Worm (Caenorhabditis elegans) whole organism, late embryonic: Measurements from ENCODE around the gene fut-4.

ENCODE experiments used
- elt-2 ChIP-seq: sonication (generic microtip); optimal IDR thresholded peaks from 2 replicates; lab custom pipeline; 2016; ENCODE audit warnings: missing genetic modification reagents, missing genetic modification characterization, missing compliant biosample characterization
- eyg-1 ChIP-seq: sonication (generic microtip); optimal IDR thresholded peaks from 2 replicates; lab custom pipeline; 2016; ENCODE audit warnings: missing genotype, missing genetic modification characterization, missing compliant biosample characterization
- fax-1 ChIP-seq: sonication (generic microtip); optimal IDR thresholded peaks from 2 replicates; lab custom pipeline; 2016; ENCODE audit warnings: missing genotype, missing genetic modification characterization, missing compliant biosample characterization
- fkh-10 ChIP-seq: fragments of 150-350 bp; optimal IDR thresholded peaks from 2 replicates; lab custom pipeline; 2014; ENCODE audit warnings: missing biosample characterization, missing genetic modification reagents, missing genetic modification characterization
- lim-6 ChIP-seq: sonication (generic microtip); optimal IDR thresholded peaks from 2 replicates; lab custom pipeline; 2016; ENCODE audit warnings: missing genetic modification characterization, missing compliant biosample characterization
- odd-2 ChIP-seq: sonication (generic microtip); optimal IDR thresholded peaks from 2 replicates; lab custom pipeline; 2017; ENCODE audit warnings: antibody characterized with exemption, mild to moderate bottlenecking, missing genetic modification characterization, missing compliant biosample characterization
- tbx-2 ChIP-seq: sonication (generic microtip); optimal IDR thresholded peaks from 2 replicates; lab custom pipeline; 2016; ENCODE audit warnings: missing genetic modification characterization, missing compliant biosample characterization
- unc-86 ChIP-seq: sonication (generic microtip); optimal IDR thresholded peaks from 2 replicates; lab custom pipeline; 2016; ENCODE audit warnings: missing genetic modification characterization, missing compliant biosample characterization

ce11 chrII:2859873-2860821 lies 37.8 kb upstream of the fut-4 start:
- no peak for TF ChIP-seq fkh-10 (GFP tag; lab: Kevin White, UChicago)
- TF ChIP-seq elt-2 (tag; lab: Kevin White, UChicago), result peak; percentile 10
- TF ChIP-seq unc-86 (tag; lab: Kevin White, UChicago), result no peak
- no peak for TF ChIP-seq fax-1
- no peak for TF ChIP-seq eyg-1 (tag; lab: Kevin White, UChicago)
- TF ChIP-seq tbx-2 (tag; lab: Kevin White, UChicago), result no peak
- no peak for TF ChIP-seq odd-2
- TF ChIP-seq lim-6 (tag; lab: Kevin White, UChicago), result no peak
